Fruit fly (Drosophila melanogaster): Measurements from ENCODE around the gene TTLL3A.

- TF ChIP-seq CTCF (optimal IDR thresholded peaks at IDR 0.05), result no peak
- TF ChIP-seq CG8478 (optimal IDR thresholded peaks at IDR 0.05), result no peak
Measured at dm6 chr2L:6773645-6774044, 33.7 kb upstream of the TTLL3A start, which contains the start of gene CG17378.

Data from S2 (cell line).